Fruit fly (Drosophila melanogaster): Measurements from ENCODE around the gene vn.

The vn gene

DNA sequence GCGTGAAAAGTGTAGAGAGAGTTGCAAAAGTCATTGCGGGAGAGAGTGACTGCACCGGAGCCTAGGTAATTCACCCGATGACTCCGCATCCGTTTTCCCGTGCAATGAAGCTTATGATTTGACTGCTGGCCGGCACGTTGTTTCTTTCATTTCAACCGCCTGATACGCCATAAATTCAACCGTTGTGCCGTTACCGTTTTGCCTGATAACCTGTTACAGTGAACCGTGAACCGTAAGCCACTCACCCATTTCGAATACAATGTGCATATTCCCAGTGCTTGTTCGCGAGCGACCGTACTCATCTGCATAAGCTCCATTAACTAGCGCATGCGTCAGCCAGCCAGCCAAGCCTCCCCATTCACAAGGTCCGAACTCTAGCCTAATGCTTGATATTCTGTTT lies 70.7 kb downstream of the vn start:
- TF ChIP-seq usp (GFP tag; optimal IDR thresholded peaks at IDR 0.05) (no peak), CG8478 (optimal IDR thresholded peaks at IDR 0.05) (no peak), psq (optimal IDR thresholded peaks at IDR 0.05) (no peak), Dll (optimal IDR thresholded peaks at IDR 0.05) (no peak), pan (optimal IDR thresholded peaks at IDR 0.05) (no peak), EcR (GFP tag; optimal IDR thresholded peaks at IDR 0.05) (no peak)

DNA sequence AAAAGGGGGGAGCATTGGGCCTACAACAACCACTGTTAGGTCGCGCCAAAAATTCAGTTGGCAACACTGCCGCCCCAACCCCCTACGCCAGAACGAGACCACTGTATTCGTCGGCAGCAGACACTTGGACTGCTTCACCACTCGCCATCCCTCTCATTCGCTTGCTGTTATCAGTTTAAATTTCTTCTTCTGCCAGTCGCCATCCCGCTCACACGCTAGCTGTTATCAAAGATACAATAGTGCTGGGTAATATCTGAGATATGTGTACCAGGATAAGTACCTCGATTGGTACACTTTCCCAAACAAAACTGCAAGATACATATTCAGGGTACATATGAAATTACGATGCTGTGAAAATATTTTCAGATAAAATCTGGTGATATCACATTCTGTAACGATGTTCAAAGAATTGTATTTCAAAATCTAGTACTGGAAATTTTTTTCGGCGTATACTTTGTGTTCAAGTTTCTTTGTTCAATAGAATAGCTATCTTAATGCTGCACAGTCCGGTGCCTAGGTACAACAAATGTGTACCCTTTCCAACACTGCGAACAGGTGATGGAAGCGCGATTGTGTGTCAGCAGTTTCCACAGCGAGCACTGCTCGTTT lies 74.5 kb downstream of the vn start:
- TF ChIP-seq Dll (optimal IDR thresholded peaks at IDR 0.05) (no peak), usp (GFP tag; optimal IDR thresholded peaks at IDR 0.05) (no peak), pan (optimal IDR thresholded peaks at IDR 0.05) (no peak), CG8478 (optimal IDR thresholded peaks at IDR 0.05) (peak; percentile 97), EcR (GFP tag; optimal IDR thresholded peaks at IDR 0.05) (no peak)

DNA sequence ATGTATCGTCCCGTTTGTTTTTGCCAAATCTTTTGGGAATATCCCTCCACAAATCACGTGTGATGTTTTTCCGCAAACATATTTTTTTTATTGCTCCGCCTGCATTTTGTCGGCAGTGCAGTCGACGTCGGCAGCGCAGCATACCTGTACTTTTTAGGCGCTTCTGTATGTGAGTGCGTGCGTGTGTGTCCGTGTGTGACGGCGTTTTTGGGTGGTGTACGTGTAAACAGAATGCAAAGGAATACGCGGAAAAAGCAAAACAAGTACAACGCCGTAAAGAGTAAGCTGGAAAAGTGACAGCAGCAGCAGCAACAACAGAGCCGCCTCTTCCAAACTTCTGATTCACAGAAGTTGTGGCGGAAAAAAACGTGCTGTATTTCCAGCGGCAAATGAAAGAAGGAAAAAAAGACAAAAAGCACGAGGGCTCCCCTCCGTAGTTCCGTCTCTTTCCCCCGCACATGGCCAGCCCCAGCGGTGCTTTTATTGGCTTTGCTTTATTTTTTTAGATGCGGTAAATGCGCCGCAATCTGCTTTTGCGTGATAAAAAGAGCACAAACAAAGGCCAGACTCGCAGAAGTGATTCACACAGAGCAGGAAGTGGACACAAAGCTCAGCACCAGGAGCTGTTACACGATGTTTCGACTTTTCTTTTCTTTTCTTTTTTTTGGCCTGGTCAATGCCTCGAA lies 75.2 kb downstream of the vn start:
- TF ChIP-seq psq (optimal IDR thresholded peaks at IDR 0.05) (peak; percentile 25), CG8478 (optimal IDR thresholded peaks at IDR 0.05) (no peak)

DNA sequence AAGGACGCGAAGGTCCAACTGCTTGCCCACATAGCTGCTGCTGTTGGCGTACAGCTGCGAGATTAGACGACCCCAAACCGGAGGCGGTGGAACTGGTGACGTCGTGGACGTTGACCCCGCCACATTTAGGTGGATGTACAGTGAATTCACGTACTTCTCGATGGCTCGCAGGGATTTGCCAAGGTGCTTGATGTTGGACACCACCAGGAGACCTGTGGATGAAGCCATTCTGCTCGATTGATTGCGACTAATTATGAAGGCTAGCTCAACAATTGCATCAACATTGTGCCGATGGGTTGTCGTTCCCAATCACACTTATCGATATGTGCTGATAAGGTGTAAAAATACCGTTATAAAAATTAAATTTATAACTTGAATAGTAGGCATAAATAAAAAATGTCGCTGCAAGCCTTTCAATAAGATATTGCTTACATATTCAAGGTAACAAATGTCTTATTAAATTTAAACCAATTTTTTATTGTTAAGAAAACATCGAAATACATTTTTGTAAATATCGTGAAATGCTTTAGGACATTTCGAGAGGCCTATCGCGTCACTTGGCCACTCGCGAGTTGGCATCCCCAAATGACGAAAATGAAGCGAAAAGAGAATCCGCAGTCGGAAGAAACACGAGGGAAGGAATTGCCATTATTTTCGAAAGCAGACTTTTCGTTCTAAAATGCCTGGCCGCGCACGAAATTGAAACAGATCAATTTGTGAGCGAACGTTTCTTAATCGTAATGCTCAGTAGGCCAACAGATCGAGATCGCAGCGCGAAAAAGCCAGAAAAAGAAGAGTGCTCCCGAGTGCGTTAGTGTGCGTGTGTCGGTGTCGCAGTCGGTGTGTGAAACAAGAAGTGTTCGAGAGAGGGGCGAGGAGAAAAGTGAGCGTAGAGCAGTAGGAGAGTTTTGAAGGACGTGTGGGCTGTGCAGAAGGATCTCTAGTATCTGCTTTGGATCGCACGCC lies 76.6 kb downstream of the vn start, which contains the start of the genes Ppat-Dpck and scny:
Gene Ppat-Dpck, minus strand, starts transcription at position 263 of the 966 bp plus-strand sequence.
Gene scny, plus strand, starts transcription at position 471 of the 966 bp plus-strand sequence.
- TF ChIP-seq Dll (optimal IDR thresholded peaks at IDR 0.05) (no peak), CG8478 (optimal IDR thresholded peaks at IDR 0.05) (no peak), usp (GFP tag; optimal IDR thresholded peaks at IDR 0.05) (no peak), EcR (GFP tag; optimal IDR thresholded peaks at IDR 0.05) (no peak), psq (optimal IDR thresholded peaks at IDR 0.05) (no peak), pan (optimal IDR thresholded peaks at IDR 0.05) (no peak)

DNA sequence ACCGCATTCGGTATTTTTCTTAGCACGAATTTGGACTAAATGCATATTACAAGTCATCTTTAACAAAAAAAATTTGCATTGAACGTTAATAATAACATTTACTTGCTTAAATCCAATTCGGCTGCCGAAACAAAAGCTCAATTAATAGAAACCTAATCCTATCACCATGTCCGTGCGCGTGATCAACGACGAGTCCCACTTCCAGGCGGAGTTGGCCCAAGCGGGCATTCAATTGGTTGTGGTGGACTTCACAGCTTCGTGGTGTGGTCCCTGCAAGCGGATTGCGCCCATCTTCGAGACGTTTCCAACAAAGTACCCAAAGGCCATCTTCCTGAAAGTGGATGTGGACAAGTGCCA lies 79.6 kb downstream of the vn start, which contains the start of gene Txl:
Gene Txl, plus strand, starts transcription at position 3 of the 357 bp plus-strand sequence.
- TF ChIP-seq Dll (optimal IDR thresholded peaks at IDR 0.05), result no peak
- TF ChIP-seq EcR (GFP tag; optimal IDR thresholded peaks at IDR 0.05), result no peak
- TF ChIP-seq psq (optimal IDR thresholded peaks at IDR 0.05), result no peak
- no peak for TF ChIP-seq pan (optimal IDR thresholded peaks at IDR 0.05)
- TF ChIP-seq usp (GFP tag; optimal IDR thresholded peaks at IDR 0.05), result no peak
- TF ChIP-seq CG8478 (optimal IDR thresholded peaks at IDR 0.05), result no peak

DNA sequence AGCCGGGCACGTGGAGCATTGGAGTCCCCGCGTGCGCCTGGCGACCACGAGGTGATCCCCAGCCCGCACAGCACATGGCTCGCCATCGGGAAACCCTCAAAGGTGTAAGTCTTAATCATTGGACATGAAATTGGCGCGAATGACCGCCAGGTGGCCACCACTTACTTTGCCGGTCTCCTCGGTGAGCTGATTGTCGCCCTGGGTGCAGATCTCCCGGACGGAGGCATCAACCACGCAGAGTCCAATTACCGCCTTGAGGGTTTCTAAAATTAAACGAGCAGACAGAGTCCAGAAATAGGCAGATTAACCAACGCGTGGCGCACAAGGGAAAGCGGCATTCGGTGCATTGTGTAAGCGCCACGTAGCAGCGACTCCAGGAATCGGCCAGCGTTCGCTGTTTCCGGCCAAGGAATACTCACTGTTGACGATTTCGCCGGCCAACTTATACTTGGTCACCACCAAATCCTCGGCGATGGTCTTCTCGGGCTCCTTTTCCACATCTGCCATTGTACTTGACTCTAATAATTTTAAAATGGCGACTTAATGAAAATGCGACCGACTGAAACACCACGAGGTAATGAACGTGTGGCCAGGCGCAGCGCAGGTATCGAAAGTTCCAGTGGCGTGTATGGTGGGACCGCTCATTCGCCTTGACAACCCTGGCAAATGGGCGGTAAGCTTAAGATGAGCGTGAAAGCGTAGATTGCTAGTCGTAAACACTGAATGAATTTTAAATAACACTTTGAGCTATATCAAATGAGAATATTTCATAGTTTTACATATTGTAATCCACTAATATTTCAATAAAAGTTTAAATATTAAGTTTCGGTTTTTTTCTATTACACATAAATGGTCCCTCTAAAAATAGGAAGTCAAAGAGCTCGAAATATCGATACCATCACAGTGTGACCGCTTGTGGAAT lies 80.3 kb downstream of the vn start, which contains the start of gene CG10576:
Gene CG10576, minus strand, starts transcription at position 781 of the 922 bp plus-strand sequence.
- no peak for TF ChIP-seq Dll (optimal IDR thresholded peaks at IDR 0.05)
- no peak for TF ChIP-seq psq (optimal IDR thresholded peaks at IDR 0.05)
- TF ChIP-seq CG8478 (optimal IDR thresholded peaks at IDR 0.05), result no peak

Measured in whole organism.